Fruit fly (Drosophila melanogaster) whole organism, embryonic: Measurements from ENCODE around the gene Bub1.

Experiments used
- Awh ChIP-seq: fragments of 200-800 bp; sonication (Bioruptor generic); IDR thresholded peaks from 2 replicates; pipeline ENCODE4, ENCODE4 v1.3.6; 2022; ENCODE audit warnings: missing biosample characterization, missing genetic modification characterization
- B-H1 ChIP-seq: fragments of 200-800 bp; sonication (Bioruptor generic); IDR thresholded peaks from 3 replicates; pipeline ENCODE4 v1.3.6; 2022; ENCODE audit warnings: missing biosample characterization, missing genetic modification characterization
- Bdp1 ChIP-seq: fragments of 200-800 bp; sonication (Bioruptor generic); optimal IDR thresholded peaks from 3 replicates; lab custom pipeline; 2016; ENCODE audit warnings: missing biosample characterization, missing genetic modification characterization
- CG1024 ChIP-seq: fragments of 200-800 bp; sonication (Bioruptor generic); IDR thresholded peaks from 2 replicates; pipeline ENCODE4 v1.3.6; 2022; ENCODE audit warnings: missing biosample characterization, missing genetic modification characterization
- CG10274 ChIP-seq: fragments of 200-800 bp; sonication (Bioruptor generic); optimal IDR thresholded peaks from 3 replicates; lab custom pipeline; 2017; ENCODE audit warnings: missing biosample characterization, mild to moderate bottlenecking, missing genetic modification characterization
- CG10431 ChIP-seq: fragments of 200-800 bp; sonication (Bioruptor generic); optimal IDR thresholded peaks from 3 replicates; lab custom pipeline; 2018; ENCODE audit warnings: missing biosample characterization, mild to moderate bottlenecking, missing genetic modification characterization
- CG11247 ChIP-seq: fragments of 200-800 bp; sonication (Bioruptor generic); IDR thresholded peaks from 2 replicates; pipeline ENCODE4 v1.3.6; 2022; ENCODE audit warnings: missing biosample characterization, missing genetic modification characterization
- CG14710 ChIP-seq: fragments of 200-800 bp; sonication (Bioruptor generic); optimal IDR thresholded peaks from 3 replicates; lab custom pipeline; 2019; ENCODE audit warnings: missing biosample characterization, mild to moderate bottlenecking, missing genetic modification characterization, moderate library complexity
- CG17328 ChIP-seq: fragments of 200-800 bp; sonication (Bioruptor generic); IDR thresholded peaks from 2 replicates; pipeline ENCODE4 v1.3.6; 2022; ENCODE audit warnings: missing biosample characterization, missing genetic modification characterization
- CG17612 ChIP-seq: fragments of 200-800 bp; sonication (Bioruptor generic); IDR thresholded peaks from 2 replicates; pipeline ENCODE4 v1.3.6; 2022; ENCODE audit warnings: missing biosample characterization, missing genetic modification characterization
- CG17829 ChIP-seq: fragments of 200-800 bp; optimal IDR thresholded peaks from 2 replicates; lab custom pipeline; 2019; ENCODE audit warnings: missing biosample characterization, mild to moderate bottlenecking, missing genetic modification characterization, moderate library complexity
- CG18764 ChIP-seq: fragments of 200-800 bp; sonication (Bioruptor generic); optimal IDR thresholded peaks from 3 replicates; lab custom pipeline; 2016; ENCODE audit warnings: missing biosample characterization, missing genetic modification characterization
- CG2199 ChIP-seq: fragments of 200-800 bp; sonication (Bioruptor generic); IDR thresholded peaks from 3 replicates; pipeline ENCODE4 v1.3.6; 2022; ENCODE audit warnings: missing biosample characterization, missing genetic modification characterization
- CG2712 ChIP-seq: fragments of 200-800 bp; optimal IDR thresholded peaks from 3 replicates; lab custom pipeline; 2019; ENCODE audit warnings: missing biosample characterization, mild to moderate bottlenecking, missing genetic modification characterization, moderate library complexity
- CG30020 ChIP-seq: fragments of 200-800 bp; optimal IDR thresholded peaks from 2 replicates; lab custom pipeline; 2019; ENCODE audit warnings: missing biosample characterization, mild to moderate bottlenecking, missing genetic modification characterization, moderate library complexity
- CG31441 ChIP-seq: fragments of 200-800 bp; sonication (Bioruptor generic); IDR thresholded peaks from 2 replicates; pipeline ENCODE4 v1.3.6; 2022; ENCODE audit warnings: missing biosample characterization, missing genetic modification characterization
- CG33557 ChIP-seq: fragments of 200-800 bp; sonication (Bioruptor generic); optimal IDR thresholded peaks from 2 replicates; lab custom pipeline; 2019; ENCODE audit warnings: missing biosample characterization, mild to moderate bottlenecking, missing genetic modification characterization, moderate library complexity
- CG42726 ChIP-seq: fragments of 200-800 bp; sonication (Bioruptor generic); IDR thresholded peaks from 2 replicates; pipeline ENCODE4 v1.3.6; 2022; ENCODE audit warnings: missing biosample characterization, missing genetic modification characterization; ENCODE audit not compliant: partially characterized antibody
- CG6791 ChIP-seq: fragments of 200-800 bp; sonication (Bioruptor generic); IDR thresholded peaks from 3 replicates; pipeline ENCODE4 v1.3.6; 2022; ENCODE audit warnings: missing biosample characterization, missing genetic modification characterization; ENCODE audit not compliant: partially characterized antibody
- CG8924 ChIP-seq: fragments of 200-800 bp; optimal IDR thresholded peaks from 3 replicates; lab custom pipeline; 2019; ENCODE audit warnings: missing biosample characterization, mild to moderate bottlenecking, missing genetic modification characterization, moderate library complexity
- D19B ChIP-seq: fragments of 200-800 bp; sonication (Bioruptor generic); optimal IDR thresholded peaks from 2 replicates; lab custom pipeline; 2017; ENCODE audit warnings: missing biosample characterization, mild to moderate bottlenecking, missing genetic modification characterization
- Drgx ChIP-seq: fragments of 200-800 bp; sonication (Bioruptor generic); IDR thresholded peaks from 2 replicates; pipeline ENCODE4 v1.3.6; 2022; ENCODE audit warnings: missing biosample characterization, missing genetic modification characterization
- HLH4C ChIP-seq: fragments of 200-800 bp; sonication (Bioruptor generic); IDR thresholded peaks from 3 replicates; pipeline ENCODE4 v1.3.6; 2022; ENCODE audit warnings: missing biosample characterization, missing genetic modification characterization; ENCODE audit not compliant: partially characterized antibody
- Hand ChIP-seq: fragments of 200-800 bp; sonication (Bioruptor generic); optimal IDR thresholded peaks from 2 replicates; lab custom pipeline; 2017; ENCODE audit warnings: mild to moderate bottlenecking, missing biosample characterization, missing genetic modification reagents, missing genetic modification characterization
- Hmr ChIP-seq: fragments of 200-800 bp; sonication (Bioruptor generic); optimal IDR thresholded peaks from 3 replicates; lab custom pipeline; 2017; ENCODE audit warnings: mild to moderate bottlenecking, missing biosample characterization, missing genetic modification reagents, missing genetic modification characterization
- Hr39 ChIP-seq: fragments of >200 bp; optimal IDR thresholded peaks from 2 replicates; lab custom pipeline; 2017
- Jarid2 ChIP-seq: fragments of 200-800 bp; sonication (Bioruptor generic); optimal IDR thresholded peaks from 3 replicates; lab custom pipeline; 2017; ENCODE audit warnings: mild to moderate bottlenecking, missing biosample characterization, missing genetic modification reagents, missing genetic modification characterization
- ato ChIP-seq: fragments of 200-800 bp; sonication (Bioruptor generic); IDR thresholded peaks from 2 replicates; pipeline ENCODE4 v1.3.6; 2022; ENCODE audit warnings: missing biosample characterization, missing genetic modification characterization; ENCODE audit not compliant: partially characterized antibody
- btn ChIP-seq: fragments of 200-800 bp; sonication (Bioruptor generic); optimal IDR thresholded peaks from 2 replicates; lab custom pipeline; 2016; ENCODE audit warnings: missing biosample characterization, missing genetic modification characterization
- cg ChIP-seq: fragments of 200-800 bp; sonication (Bioruptor generic); optimal IDR thresholded peaks from 3 replicates; lab custom pipeline; 2019; ENCODE audit warnings: missing biosample characterization, mild to moderate bottlenecking, missing genetic modification characterization, moderate library complexity
- chinmo ChIP-seq: fragments of 200-800 bp; sonication (Bioruptor generic); IDR thresholded peaks from 4 replicates; pipeline ENCODE4 v1.3.6; 2022; ENCODE audit warnings: missing biosample characterization, missing genetic modification characterization; ENCODE audit not compliant: partially characterized antibody
- chn ChIP-seq: fragments of 200-800 bp; sonication (Bioruptor generic); optimal IDR thresholded peaks from 2 replicates; lab custom pipeline; 2016; ENCODE audit warnings: missing biosample characterization, missing genetic modification characterization
- ci ChIP-seq: fragments of 200-800 bp; sonication (Bioruptor generic); IDR thresholded peaks from 3 replicates; pipeline ENCODE4 v1.3.6; 2022; ENCODE audit warnings: missing biosample characterization, missing genetic modification characterization
- dan ChIP-seq: fragments of 200-800 bp; sonication (Bioruptor generic); IDR thresholded peaks from 2 replicates; pipeline ENCODE4 v1.3.6; 2022; ENCODE audit warnings: missing biosample characterization, missing genetic modification characterization
- dpn ChIP-seq, 2 experiments: fragments of 200-800 bp; sonication (Bioruptor generic); optimal IDR thresholded peaks; 3 replicates each; lab custom pipeline; 2016; ENCODE audit warnings: missing biosample characterization in 2 of 2, missing genetic modification characterization in 2 of 2
- fd96Cb ChIP-seq: fragments of 200-800 bp; sonication (Bioruptor generic); optimal IDR thresholded peaks from 2 replicates; lab custom pipeline; 2018; ENCODE audit warnings: missing biosample characterization, mild to moderate bottlenecking, missing genetic modification characterization, moderate library complexity
- gcm ChIP-seq: fragments of 200-800 bp; sonication (Bioruptor generic); optimal IDR thresholded peaks from 2 replicates; lab custom pipeline; 2019; ENCODE audit warnings: missing biosample characterization, mild to moderate bottlenecking, missing genetic modification characterization, moderate library complexity
- h ChIP-seq: fragments of >200 bp; optimal IDR thresholded peaks from 2 replicates; lab custom pipeline; 2017
- insv ChIP-seq, 2 experiments: fragments of 200-800 bp; sonication (Bioruptor generic); optimal IDR thresholded peaks; 3 replicates each; lab custom pipeline; 2016 to 2018; ENCODE audit warnings: missing biosample characterization in 2 of 2, missing genetic modification characterization in 2 of 2
- jumu ChIP-seq: fragments of 200-800 bp; sonication (Bioruptor generic); optimal IDR thresholded peaks from 3 replicates; lab custom pipeline; 2016; ENCODE audit warnings: missing biosample characterization, missing genetic modification characterization
- kah ChIP-seq: fragments of 200-800 bp; sonication (Bioruptor generic); optimal IDR thresholded peaks from 2 replicates; lab custom pipeline; 2018; ENCODE audit warnings: missing biosample characterization, mild to moderate bottlenecking, missing genetic modification characterization
- kay ChIP-seq: fragments of 200-800 bp; sonication (Bioruptor generic); optimal IDR thresholded peaks from 2 replicates; lab custom pipeline; 2016; ENCODE audit warnings: missing biosample characterization, missing genetic modification characterization
- lov ChIP-seq, 2 experiments: fragments of 200-800 bp in 1 of 2; fragments of >200 bp in 1 of 2; sonication (Bioruptor generic) in 1 of 2; IDR thresholded peaks in 1 of 2; optimal IDR thresholded peaks in 1 of 2; 2 replicates in 1 of 2; 3 replicates in 1 of 2; pipeline versions ENCODE4 v1.3.6 to Lab custom; 2017 to 2022; ENCODE audit warnings: missing biosample characterization in 1 of 2, missing genetic modification characterization in 1 of 2
- mld ChIP-seq: fragments of 200-800 bp; sonication (Bioruptor generic); IDR thresholded peaks from 3 replicates; pipeline ENCODE4 v1.3.6; 2022; ENCODE audit warnings: missing biosample characterization, missing genetic modification characterization; ENCODE audit not compliant: partially characterized antibody
- nom ChIP-seq: fragments of 200-800 bp; sonication (Bioruptor generic); optimal IDR thresholded peaks from 2 replicates; lab custom pipeline; 2017; ENCODE audit warnings: missing biosample characterization, missing genetic modification characterization, mild to moderate bottlenecking, moderate library complexity, missing genetic modification reagents
- org-1 ChIP-seq: fragments of 200-800 bp; sonication (Bioruptor generic); optimal IDR thresholded peaks from 2 replicates; lab custom pipeline; 2017; ENCODE audit warnings: missing biosample characterization, missing genetic modification characterization
- p53 ChIP-seq: fragments of 200-800 bp; sonication (Bioruptor generic); optimal IDR thresholded peaks from 2 replicates; lab custom pipeline; 2016; ENCODE audit warnings: missing biosample characterization, missing genetic modification characterization
- ranshi ChIP-seq: fragments of 200-800 bp; sonication (Bioruptor generic); IDR thresholded peaks from 2 replicates; pipeline ENCODE4 v1.3.6; 2022; ENCODE audit warnings: missing biosample characterization, missing genetic modification characterization
- sens ChIP-seq: fragments of 200-800 bp; sonication (Bioruptor generic); peaks from one replicate; lab custom pipeline; 2016; ENCODE audit warnings: missing biosample characterization, missing genetic modification characterization
- sob ChIP-seq: fragments of 200-800 bp; sonication (Bioruptor generic); IDR thresholded peaks from 2 replicates; pipeline ENCODE4 v1.3.6; 2022; ENCODE audit warnings: missing biosample characterization, missing genetic modification characterization
- stc ChIP-seq: fragments of 200-800 bp; sonication (Bioruptor generic); IDR thresholded peaks from 2 replicates; pipeline ENCODE4 v1.3.6; 2022; ENCODE audit warnings: missing biosample characterization, missing genetic modification characterization
- tgo ChIP-seq: fragments of 200-800 bp; sonication (Bioruptor generic); IDR thresholded peaks from 3 replicates; pipeline ENCODE4 v1.3.6; 2022; ENCODE audit warnings: missing biosample characterization, missing genetic modification characterization

Bub1 gene

dm6 chr2L:5240520-5240919 is 38.1 kb upstream of the Bub1 start (continued):
- TF ChIP-seq Awh (GFP tag; lab: Robert Waterston, UW) (no peak), CG17829 (tag; lab: Kevin White, UChicago) (peak; percentile 2), h (lab: Kevin White, UChicago) (no peak), mld (GFP tag; lab: Robert Waterston, UW) (peak; percentile 87), nom (no peak), CG6791 (GFP tag; lab: Robert Waterston, UW) (peak; percentile 92), ranshi (GFP tag; lab: Robert Waterston, UW) (no peak), Hr39 (lab: Kevin White, UChicago) (no peak), HLH4C (peak; percentile 73), stc (GFP tag; lab: Robert Waterston, UW) (no peak), CG2712 (tag; lab: Kevin White, UChicago) (peak; percentile 12), sens (GFP tag; lab: Kevin White, UChicago) (peak; percentile 32), Jarid2 (GFP tag; lab: Kevin White, UChicago) (no peak), dan (no peak), Hmr (no peak), CG18764 (GFP tag; lab: Kevin White, UChicago) (no peak), ato (GFP tag; lab: Robert Waterston, UW) (peak; percentile 78), D19B (GFP tag; lab: Kevin White, UChicago) (no peak), Drgx (no peak), kay (GFP tag; lab: Kevin White, UChicago) (no peak), insv (GFP tag; optimal IDR thresholded peaks at IDR 0.05; lab: Kevin White, UChicago) (no peak), CG30020 (tag; lab: Kevin White, UChicago) (no peak), cg (GFP tag; lab: Kevin White, UChicago) (no peak), dpn (GFP tag; optimal IDR thresholded peaks at IDR 0.05; lab: Kevin White, UChicago) (no peak), Bdp1 (GFP tag; lab: Kevin White, UChicago) (peak; percentile 99), CG14710 (tag; lab: Kevin White, UChicago) (no peak), kah (GFP tag; lab: Kevin White, UChicago) (no peak), sob (GFP tag; lab: Robert Waterston, UW) (no peak), CG11247 (GFP tag; lab: Robert Waterston, UW) (no peak), jumu (GFP tag; lab: Kevin White, UChicago) (no peak), CG17328 (GFP tag; lab: Robert Waterston, UW) (no peak), Hand (GFP tag; lab: Kevin White, UChicago) (no peak), btn (no peak), CG17612 (no peak), B-H1 (peak; percentile 14; the same call in 1 of the 3 replicates), lov (optimal IDR thresholded peaks at IDR 0.05; lab: Kevin White, UChicago) (peak; percentile 69), lov (GFP tag; IDR thresholded peaks at IDR 0.05; lab: Robert Waterston, UW) (no peak), gcm (no peak), CG2199 (GFP tag; lab: Robert Waterston, UW) (peak; percentile 89), chn (GFP tag; lab: Kevin White, UChicago) (no peak), org-1 (GFP tag; lab: Kevin White, UChicago) (no peak), CG8924 (tag; lab: Kevin White, UChicago) (no peak), CG1024 (GFP tag; lab: Robert Waterston, UW) (no peak), CG31441 (GFP tag; lab: Robert Waterston, UW) (no peak), ci (GFP tag; lab: Robert Waterston, UW) (peak; percentile 36; the same call in 1 of the 3 replicates), fd96Cb (tag; lab: Kevin White, UChicago) (no peak), CG10431 (GFP tag; lab: Kevin White, UChicago) (no peak), CG10274 (GFP tag; lab: Kevin White, UChicago) (no peak), tgo (GFP tag; lab: Robert Waterston, UW) (no peak), CG33557 (GFP tag; lab: Kevin White, UChicago) (no peak), p53 (no peak), chinmo (GFP tag; lab: Robert Waterston, UW) (peak; percentile 75; the same call in 2 of the 4 replicates), CG42726 (GFP tag; lab: Robert Waterston, UW) (peak; percentile 89)
